Fruit fly (Drosophila melanogaster) whole organism, wandering third instar larva: Measurements from ENCODE around the gene betaggt-I.
A peak's percentile ranks its signal among the peaks of the same experiment; 100 is the strongest.

Source experiments
- Abd-B ChIP-seq: fragments of >200 bp; optimal IDR thresholded peaks from 2 replicates; lab custom pipeline; 2017; ENCODE audit warnings: missing biosample characterization, missing genetic modification characterization
- CG32264 ChIP-seq: fragments of 200-800 bp; sonication (Bioruptor generic); optimal IDR thresholded peaks from 2 replicates; lab custom pipeline; 2016; ENCODE audit warnings: missing biosample characterization, missing genetic modification characterization
- CG9705 ChIP-seq: fragments of 200-800 bp; sonication (Bioruptor generic); optimal IDR thresholded peaks from 2 replicates; lab custom pipeline; 2018; ENCODE audit warnings: missing biosample characterization, mild to moderate bottlenecking, missing genetic modification characterization
- CrebA ChIP-seq: fragments of 200-800 bp; sonication (Bioruptor generic); optimal IDR thresholded peaks from 2 replicates; lab custom pipeline; 2016; ENCODE audit warnings: missing biosample characterization, mild to moderate bottlenecking, missing genetic modification characterization, borderline replicate concordance
- Dfd ChIP-seq: fragments of >200 bp; optimal IDR thresholded peaks from 2 replicates; lab custom pipeline; 2017; ENCODE audit warnings: missing biosample characterization, missing genetic modification characterization
- Dif ChIP-seq: fragments of 200-275, 200-300 bp; sonication (Bioruptor generic); optimal IDR thresholded peaks from 2 replicates; lab custom pipeline; 2018; ENCODE audit warnings: missing biosample characterization, missing genetic modification characterization; ENCODE audit not compliant: partially characterized antibody
- GATAd ChIP-seq: sonication (Bioruptor generic); optimal IDR thresholded peaks from 2 replicates; lab custom pipeline; 2016; ENCODE audit warnings: missing biosample characterization, missing genetic modification characterization
- HLH106 ChIP-seq: fragments of 200-800 bp; optimal IDR thresholded peaks from 3 replicates; lab custom pipeline; 2019; ENCODE audit warnings: missing biosample characterization, mild to moderate bottlenecking, missing genetic modification characterization, moderate library complexity
- Hnf4 ChIP-seq: fragments of 200-800 bp; sonication (Bioruptor generic); optimal IDR thresholded peaks from 2 replicates; lab custom pipeline; 2016; ENCODE audit warnings: missing biosample characterization, mild to moderate bottlenecking, missing genetic modification characterization
- Hr78 ChIP-seq: fragments of >200 bp; optimal IDR thresholded peaks from 2 replicates; lab custom pipeline; 2017; ENCODE audit warnings: missing biosample characterization, missing genetic modification characterization
- Hr83 ChIP-seq: fragments of 200-300 bp; sonication (Bioruptor generic); optimal IDR thresholded peaks from 2 replicates; lab custom pipeline; 2016; ENCODE audit warnings: missing biosample characterization, mild to moderate bottlenecking, missing genetic modification characterization, moderate library complexity; ENCODE audit not compliant: poor library complexity, severe bottlenecking
- Jra ChIP-seq: sonication (Bioruptor generic); optimal IDR thresholded peaks from 2 replicates; lab custom pipeline; 2016; ENCODE audit warnings: missing biosample characterization, missing genetic modification characterization
- Mio ChIP-seq: sonication (Bioruptor generic); optimal IDR thresholded peaks from 2 replicates; lab custom pipeline; 2016; ENCODE audit warnings: missing biosample characterization, missing genetic modification characterization
- Myc ChIP-seq: fragments of >200 bp; optimal IDR thresholded peaks from 2 replicates; lab custom pipeline; 2017
- N ChIP-seq: fragments of >200 bp; optimal IDR thresholded peaks from 2 replicates; lab custom pipeline; 2018; ENCODE audit warnings: missing biosample characterization, missing external identifiers, missing genetic modification characterization
- OdsH ChIP-seq: fragments of 200-800 bp; sonication (Bioruptor generic); optimal IDR thresholded peaks from 2 replicates; lab custom pipeline; 2016; ENCODE audit warnings: missing biosample characterization, mild to moderate bottlenecking, missing genetic modification characterization
- Rel ChIP-seq, 2 experiments: fragments of 200-800 bp; sonication (Bioruptor generic) in 1 of 2; optimal IDR thresholded peaks; 2 replicates in 1 of 2; 3 replicates in 1 of 2; lab custom pipeline; 2016 to 2019; ENCODE audit warnings: mild to moderate bottlenecking in 2 of 2, missing biosample characterization in 2 of 2, missing genetic modification characterization in 2 of 2, moderate library complexity in 1 of 2
- Sp1 ChIP-seq: fragments of 200-800 bp; sonication (Bioruptor generic); optimal IDR thresholded peaks from 3 replicates; lab custom pipeline; 2019; ENCODE audit warnings: missing biosample characterization, mild to moderate bottlenecking, missing genetic modification characterization, moderate library complexity
- Vsx2 ChIP-seq: fragments of 200-300, 225-300 bp; sonication (Bioruptor generic); optimal IDR thresholded peaks from 2 replicates; lab custom pipeline; 2018; ENCODE audit warnings: missing biosample characterization, missing genetic modification characterization; ENCODE audit not compliant: partially characterized antibody
- br ChIP-seq: fragments of 200-800 bp; sonication (Bioruptor generic); optimal IDR thresholded peaks from 2 replicates; lab custom pipeline; 2016; ENCODE audit warnings: missing biosample characterization, missing genetic modification characterization
- brk ChIP-seq: fragments of 200-800 bp; sonication (Bioruptor generic); optimal IDR thresholded peaks from 2 replicates; lab custom pipeline; 2016; ENCODE audit warnings: missing biosample characterization, mild to moderate bottlenecking, missing genetic modification characterization
- dl ChIP-seq, 2 experiments: fragments of 175-275, 200-275 bp in 1 of 2; fragments of 200-275 bp in 1 of 2; sonication (Bioruptor generic); optimal IDR thresholded peaks; lab custom pipeline; 2018; ENCODE audit warnings: mild to moderate bottlenecking in 2 of 2, missing biosample characterization in 2 of 2, missing genetic modification characterization in 2 of 2, moderate library complexity in 2 of 2; ENCODE audit not compliant: partially characterized antibody in 2 of 2, insufficient read depth in 1 of 2
- dmrt93B ChIP-seq: fragments of 200-800 bp; sonication (Bioruptor generic); optimal IDR thresholded peaks from 2 replicates; lab custom pipeline; 2018; ENCODE audit warnings: missing biosample characterization, mild to moderate bottlenecking, missing genetic modification characterization
- dsf ChIP-seq: sonication (Bioruptor generic); optimal IDR thresholded peaks from 2 replicates; lab custom pipeline; 2016; ENCODE audit warnings: missing biosample characterization, missing genetic modification characterization, borderline replicate concordance
- ey ChIP-seq: fragments of 200-800 bp; sonication (Bioruptor generic); optimal IDR thresholded peaks from 2 replicates; lab custom pipeline; 2016; ENCODE audit warnings: missing biosample characterization, missing genetic modification characterization
- foxo ChIP-seq, 2 experiments: fragments of 200-800 bp; sonication (Bioruptor generic); optimal IDR thresholded peaks; 2 replicates in 1 of 2; 3 replicates in 1 of 2; lab custom pipeline; 2016 to 2017; ENCODE audit warnings: missing biosample characterization in 2 of 2, missing genetic modification characterization in 2 of 2
- fru ChIP-seq: fragments of 200-800 bp; sonication (Bioruptor generic); optimal IDR thresholded peaks from 3 replicates; lab custom pipeline; 2016; ENCODE audit warnings: missing biosample characterization, mild to moderate bottlenecking, missing genetic modification characterization
- h ChIP-seq: fragments of 200-800 bp; sonication (Bioruptor generic); optimal IDR thresholded peaks from 3 replicates; lab custom pipeline; 2016; ENCODE audit warnings: missing biosample characterization, mild to moderate bottlenecking, missing genetic modification characterization
- jim ChIP-seq: fragments of 175-275, 200-325 bp; sonication (Bioruptor generic); optimal IDR thresholded peaks from 2 replicates; lab custom pipeline; 2016; ENCODE audit warnings: missing biosample characterization, mild to moderate bottlenecking, missing genetic modification characterization
- lola ChIP-seq: fragments of >200 bp; optimal IDR thresholded peaks from 2 replicates; lab custom pipeline; 2017; ENCODE audit warnings: missing biosample characterization, missing genetic modification characterization
- pan ChIP-seq: fragments of >200 bp; optimal IDR thresholded peaks from 2 replicates; lab custom pipeline; 2017
- psq ChIP-seq: fragments of 200-800 bp; sonication (Bioruptor generic); optimal IDR thresholded peaks from 3 replicates; lab custom pipeline; 2017; ENCODE audit warnings: missing biosample characterization, mild to moderate bottlenecking, missing genetic modification characterization, moderate library complexity
- rgr ChIP-seq: fragments of 200-800 bp; sonication (Bioruptor generic); optimal IDR thresholded peaks from 3 replicates; lab custom pipeline; 2016; ENCODE audit warnings: missing biosample characterization, mild to moderate bottlenecking, missing genetic modification characterization
- sage ChIP-seq: fragments of 200-800 bp; sonication (Bioruptor generic); optimal IDR thresholded peaks from 2 replicates; lab custom pipeline; 2016; ENCODE audit warnings: missing biosample characterization, mild to moderate bottlenecking, missing genetic modification characterization
- sv ChIP-seq: fragments of 200-800 bp; sonication (Bioruptor generic); optimal IDR thresholded peaks from 3 replicates; lab custom pipeline; 2016; ENCODE audit warnings: missing biosample characterization, missing genetic modification characterization
- tai ChIP-seq: sonication (Bioruptor generic); optimal IDR thresholded peaks from 2 replicates; lab custom pipeline; 2016; ENCODE audit warnings: missing biosample characterization, missing genetic modification characterization
- usp ChIP-seq: fragments of >200 bp; optimal IDR thresholded peaks from 2 replicates; lab custom pipeline; 2017; ENCODE audit warnings: missing biosample characterization, missing genetic modification characterization
- woc ChIP-seq: sonication (Bioruptor generic); optimal IDR thresholded peaks from 2 replicates; lab custom pipeline; 2016; ENCODE audit warnings: missing biosample characterization, mild to moderate bottlenecking, missing genetic modification characterization

The betaggt-I gene

dm6 chr2L:4936325-4936869 lies 9.0 kb upstream of the betaggt-I start, which contains the start of gene hoe2:
TSS of gene hoe2 (minus strand) at chr2L:4936450.
- TF ChIP-seq pan (lab: Kevin White, UChicago) (no peak), foxo (GFP tag; optimal IDR thresholded peaks at IDR 0.05; lab: Kevin White, UChicago) (no peak), br (GFP tag; lab: Kevin White, UChicago) (no peak), Jra (no peak), lola (no peak), CrebA (no peak), CG32264 (no peak), fru (GFP tag; lab: Kevin White, UChicago) (no peak), usp (GFP tag; lab: Kevin White, UChicago) (no peak), N (GFP tag; lab: Kevin White, UChicago) (no peak), Vsx2 (no peak), dl (GFP tag; optimal IDR thresholded peaks at IDR 0.05; lab: Kevin White, UChicago; ENCODE audit: insufficient read depth in 1 of 2, partially characterized antibody in 2 of 2) (no peak), Dif (GFP tag; lab: Kevin White, UChicago) (no peak), Dfd (GFP tag; lab: Kevin White, UChicago) (no peak), rgr (GFP tag; lab: Kevin White, UChicago) (no peak), Hr83 (GFP tag; lab: Kevin White, UChicago) (no peak), Abd-B (no peak), tai (GFP tag; lab: Kevin White, UChicago) (no peak)

dm6 chr2L:4937060-4937459 lies 8.3 kb upstream of the betaggt-I start, which contains the start of gene Sgs1:
TSS of gene Sgs1 (plus strand) at chr2L:4937409.
- no peak for TF ChIP-seq Jra
- no peak for TF ChIP-seq pan (lab: Kevin White, UChicago)
- peak; percentile 95 for TF ChIP-seq Hr83 (GFP tag; lab: Kevin White, UChicago)
- TF ChIP-seq Hr78, result no peak
- TF ChIP-seq jim (GFP tag; lab: Kevin White, UChicago), result peak; percentile 5
- TF ChIP-seq foxo (GFP tag; optimal IDR thresholded peaks at IDR 0.05; lab: Kevin White, UChicago), result peak in 1 of 2 experiments; percentile 8
- TF ChIP-seq usp (GFP tag; lab: Kevin White, UChicago), result no peak
- no peak for TF ChIP-seq ey (GFP tag; lab: Kevin White, UChicago)
- no peak for TF ChIP-seq Abd-B
- peak; percentile 80 for TF ChIP-seq h (GFP tag; lab: Kevin White, UChicago)
- peak; percentile 65 for TF ChIP-seq rgr (GFP tag; lab: Kevin White, UChicago)
- TF ChIP-seq fru (GFP tag; lab: Kevin White, UChicago), result peak; percentile 57
- TF ChIP-seq CG9705 (GFP tag; lab: Kevin White, UChicago), result no peak
- TF ChIP-seq CG32264, result no peak
- no peak for TF ChIP-seq N (GFP tag; lab: Kevin White, UChicago)
- no peak for TF ChIP-seq HLH106 (tag; lab: Kevin White, UChicago)
- TF ChIP-seq GATAd (GFP tag; lab: Kevin White, UChicago), result no peak
- TF ChIP-seq dmrt93B, result no peak
- TF ChIP-seq Mio, result no peak
- no peak for TF ChIP-seq br (GFP tag; lab: Kevin White, UChicago)
- no peak for TF ChIP-seq woc (GFP tag; lab: Kevin White, UChicago)
- TF ChIP-seq Dif (GFP tag; lab: Kevin White, UChicago), result no peak
- no peak for TF ChIP-seq tai (GFP tag; lab: Kevin White, UChicago)
- peak; percentile 15 for TF ChIP-seq psq (GFP tag; lab: Kevin White, UChicago)
- TF ChIP-seq Vsx2, result no peak
- no peak for TF ChIP-seq dl (GFP tag; optimal IDR thresholded peaks at IDR 0.05; lab: Kevin White, UChicago; ENCODE audit: insufficient read depth in 1 of 2, partially characterized antibody in 2 of 2)
- TF ChIP-seq Hnf4, result peak; percentile 28
- no peak for TF ChIP-seq Dfd (GFP tag; lab: Kevin White, UChicago)
- TF ChIP-seq CrebA, result peak; percentile 2
- TF ChIP-seq brk (GFP tag; lab: Kevin White, UChicago), result peak; percentile 70
- TF ChIP-seq Sp1 (GFP tag; lab: Kevin White, UChicago), result peak; percentile 22
- TF ChIP-seq sv (GFP tag; lab: Kevin White, UChicago), result no peak
- peak; percentile 48 for TF ChIP-seq OdsH (GFP tag; lab: Kevin White, UChicago)
- no peak for TF ChIP-seq Myc (lab: Kevin White, UChicago)
- no peak for TF ChIP-seq Rel (GFP tag; optimal IDR thresholded peaks at IDR 0.05; lab: Kevin White, UChicago)
- TF ChIP-seq Rel (tag; optimal IDR thresholded peaks at IDR 0.05; lab: Kevin White, UChicago), result no peak
- no peak for TF ChIP-seq lola
- TF ChIP-seq dsf (GFP tag; lab: Kevin White, UChicago), result no peak
- TF ChIP-seq sage (GFP tag; lab: Kevin White, UChicago), result no peak
